Fruit fly (Drosophila melanogaster) whole organism, prepupa: Measurements from ENCODE around the gene CG13482.

Source experiments
- Blimp-1 ChIP-seq: fragments of 200-800 bp; sonication (Bioruptor generic); optimal IDR thresholded peaks from 3 replicates; lab custom pipeline; 2017; ENCODE audit warnings: missing biosample characterization, missing genetic modification characterization, mild to moderate bottlenecking, moderate library complexity, missing genetic modification reagents
- CG16779 ChIP-seq: fragments of 200-800 bp; sonication (Bioruptor generic); optimal IDR thresholded peaks from 3 replicates; lab custom pipeline; 2017; ENCODE audit warnings: missing biosample characterization, mild to moderate bottlenecking, missing genetic modification characterization
- CG3919 ChIP-seq: fragments of 200-800 bp; sonication (Bioruptor generic); optimal IDR thresholded peaks from 3 replicates; lab custom pipeline; 2016; ENCODE audit warnings: missing biosample characterization, missing genetic modification characterization
- CG6276 ChIP-seq: fragments of 200-800 bp; sonication (Bioruptor generic); optimal IDR thresholded peaks from 2 replicates; lab custom pipeline; 2017; ENCODE audit warnings: missing biosample characterization, mild to moderate bottlenecking, missing genetic modification characterization
- CG6808 ChIP-seq: fragments of 200-800 bp; sonication (Bioruptor generic); optimal IDR thresholded peaks from 3 replicates; lab custom pipeline; 2017; ENCODE audit warnings: missing biosample characterization, missing genetic modification characterization, mild to moderate bottlenecking, moderate library complexity, missing genetic modification reagents
- Hr38 ChIP-seq: sonication (Bioruptor generic); optimal IDR thresholded peaks from 2 replicates; lab custom pipeline; 2016; ENCODE audit warnings: missing biosample characterization, missing genetic modification characterization
- Sox14 ChIP-seq: fragments of 200-800 bp; sonication (Bioruptor generic); optimal IDR thresholded peaks from 3 replicates; lab custom pipeline; 2016; ENCODE audit warnings: missing biosample characterization, missing genetic modification characterization
- dsx ChIP-seq: fragments of 200-800 bp; optimal IDR thresholded peaks from 3 replicates; lab custom pipeline; 2019; ENCODE audit warnings: missing biosample characterization, mild to moderate bottlenecking, missing genetic modification characterization, moderate library complexity; ENCODE audit not compliant: poor library complexity, severe bottlenecking
- fd85E ChIP-seq: fragments of 200-800 bp; sonication (Bioruptor generic); optimal IDR thresholded peaks from 3 replicates; lab custom pipeline; 2016; ENCODE audit warnings: missing biosample characterization, missing genetic modification characterization

- TF ChIP-seq CG3919 (GFP tag; lab: Kevin White, UChicago) (peak; percentile 93), Blimp-1 (GFP tag; lab: Kevin White, UChicago) (peak; percentile 72), CG16779 (peak; percentile 66), CG6276 (peak; percentile 59), Hr38 (GFP tag; lab: Kevin White, UChicago) (no peak), Sox14 (peak; percentile 93), fd85E (peak; percentile 33), CG6808 (GFP tag; lab: Kevin White, UChicago) (peak; percentile 90), dsx (GFP tag; lab: Kevin White, UChicago) (peak; percentile 92)
Observed at dm6 chr3L:14303848-14304247, 25.3 kb upstream of the CG13482 start.
